Worm (Caenorhabditis elegans) whole organism, L4/young adult: ENCODE results near the gene srbc-77.
"Not testable (repeated sequence)": the region's sequence is repeated elsewhere in the genome, so short reads cannot be mapped to it uniquely, and the experiment has no call there.

Experiments
- W03F9.2 ChIP-seq: fragments of 150-350 bp; optimal IDR thresholded peaks from 2 replicates; lab custom pipeline; 2014; ENCODE audit warnings: missing biosample characterization, missing genetic modification characterization
- dao-5 ChIP-seq: sonication (generic microtip); optimal IDR thresholded peaks from 2 replicates; lab custom pipeline; 2016; ENCODE audit warnings: missing genotype, missing genetic modification characterization, moderate library complexity, missing compliant biosample characterization
- him-1 ChIP-seq: sonication (generic microtip); optimal IDR thresholded peaks from 2 replicates; lab custom pipeline; 2016; ENCODE audit warnings: missing genotype, missing genetic modification reagents, missing genetic modification characterization, missing compliant biosample characterization

The srbc-77 gene

DNA sequence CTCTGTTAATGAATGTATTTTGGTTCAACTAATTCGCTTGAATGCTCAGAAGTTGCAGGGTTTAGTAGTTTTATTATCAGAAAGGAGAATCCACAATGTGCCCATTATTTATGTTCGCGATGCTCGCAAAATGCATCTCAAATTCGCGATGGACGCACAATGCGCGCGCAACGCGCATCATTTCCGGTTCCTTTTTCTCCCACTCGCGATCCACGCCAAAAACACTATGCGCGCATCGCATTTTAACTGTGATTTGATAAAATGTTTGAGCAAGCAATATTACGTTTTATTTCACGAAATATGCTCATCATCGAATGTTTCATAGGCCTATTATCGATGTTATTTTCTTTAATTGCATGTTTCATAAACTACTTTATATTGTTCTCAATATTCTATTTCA is at the start of gene srbc-77:
Gene srbc-77 (plus strand): TSS at position 301 of the 400 bp plus-strand sequence.
- TF ChIP-seq dao-5; W03F9.2 (tag; lab: Kevin White, UChicago); him-1 (tag; lab: Kevin White, UChicago): not testable (repeated sequence)

DNA sequence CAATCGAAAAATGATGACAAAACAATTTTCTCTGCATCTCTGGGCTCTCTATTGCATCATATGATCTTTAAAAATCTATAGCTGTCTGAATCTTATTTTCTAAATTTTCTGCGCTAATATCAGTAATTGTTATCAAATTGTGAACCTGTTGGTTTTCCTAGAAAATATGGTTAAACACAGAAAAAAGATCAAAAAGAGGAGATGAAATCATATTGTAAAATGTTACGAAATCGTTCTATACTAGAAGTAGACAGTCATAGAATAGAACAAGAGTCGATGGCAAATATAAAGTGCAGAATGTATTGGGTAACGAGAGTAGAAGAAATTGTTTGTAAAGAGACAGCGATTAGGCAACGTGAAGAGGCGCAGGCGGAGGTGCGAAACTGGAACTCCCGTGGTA is 49.3 kb upstream of the srbc-77 start:
- TF ChIP-seq dao-5: no peak
- TF ChIP-seq W03F9.2 (tag; lab: Kevin White, UChicago): no peak
- no peak for TF ChIP-seq him-1 (tag; lab: Kevin White, UChicago)

DNA sequence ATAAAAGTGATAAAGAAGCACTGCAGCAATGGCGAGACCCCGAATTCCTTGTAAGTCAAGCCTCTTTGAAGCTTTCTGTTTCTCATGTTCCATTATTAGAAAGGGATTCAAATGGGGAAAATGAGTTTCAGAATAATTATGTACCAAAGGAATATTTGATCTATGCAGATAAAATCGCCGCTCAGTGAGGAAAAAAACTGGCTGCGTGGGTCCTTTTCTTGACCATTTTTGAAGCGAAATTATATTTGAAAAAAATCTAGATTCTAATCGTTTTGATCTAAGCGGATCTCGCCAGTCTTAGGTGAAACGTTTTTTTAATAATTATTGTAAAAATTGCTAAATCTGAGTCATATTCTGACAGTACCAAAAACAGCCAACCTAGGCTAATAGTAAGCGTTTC is 45.3 kb upstream of the srbc-77 start, which contains the start of gene oac-42:
Gene oac-42 (minus strand): TSS at position 101 of the 400 bp plus-strand sequence.
- TF ChIP-seq W03F9.2 (tag; lab: Kevin White, UChicago) (no peak), dao-5 (no peak)

DNA sequence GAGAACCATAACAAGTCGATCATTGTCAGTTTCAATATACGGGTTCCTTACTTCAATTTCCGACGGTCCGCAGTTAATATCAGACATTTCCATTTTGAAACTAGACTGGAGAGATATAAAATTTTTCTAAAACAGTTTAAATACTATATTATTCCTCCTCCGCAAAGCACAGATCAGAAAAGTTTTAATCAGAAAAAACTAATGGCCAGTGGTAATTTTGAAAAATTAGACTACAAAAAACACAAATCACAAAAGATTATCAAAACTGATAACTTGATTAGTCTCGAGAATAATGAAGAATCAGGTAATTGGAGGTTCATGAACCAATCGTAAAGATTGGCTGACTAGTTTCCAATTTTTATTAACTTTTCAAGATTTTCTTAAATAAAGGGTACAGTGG is 44.0 kb upstream of the srbc-77 start, which contains the start of gene T06C12.9:
Gene T06C12.9 (minus strand): TSS at position 101 of the 400 bp plus-strand sequence.
- TF ChIP-seq W03F9.2 (tag; lab: Kevin White, UChicago): no peak
- TF ChIP-seq him-1 (tag; lab: Kevin White, UChicago): no peak
- no peak for TF ChIP-seq dao-5

DNA sequence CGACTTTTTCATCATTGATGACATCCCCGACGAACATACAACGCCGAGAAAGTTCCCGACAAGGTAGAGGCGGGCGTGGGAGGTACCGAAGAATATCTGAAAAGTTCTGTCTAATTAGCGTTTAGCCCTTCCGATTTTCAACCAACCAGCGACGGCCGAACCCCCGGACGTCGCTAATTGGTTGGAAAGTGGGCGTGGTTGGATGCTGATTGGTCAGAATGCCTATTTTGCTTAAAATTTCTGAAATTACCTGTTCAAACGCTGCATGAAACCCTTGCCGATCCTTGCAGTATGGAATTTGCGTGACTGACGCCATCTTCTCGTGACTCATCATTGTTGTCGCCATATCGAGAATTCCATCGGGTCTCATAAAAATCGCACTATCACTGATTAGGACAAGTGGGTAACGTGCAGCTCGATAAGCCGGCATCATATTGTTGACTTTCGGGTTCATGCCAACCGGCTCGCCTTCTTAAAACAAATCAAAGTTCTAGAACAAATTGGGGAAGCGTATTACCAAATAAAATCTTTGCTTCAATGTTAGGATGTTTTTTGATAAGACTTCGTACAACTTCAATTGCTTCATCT is 42.2 kb upstream of the srbc-77 start:
- no peak for TF ChIP-seq him-1 (tag; lab: Kevin White, UChicago)
- TF ChIP-seq W03F9.2 (tag; lab: Kevin White, UChicago): no peak
- TF ChIP-seq dao-5: no peak

DNA sequence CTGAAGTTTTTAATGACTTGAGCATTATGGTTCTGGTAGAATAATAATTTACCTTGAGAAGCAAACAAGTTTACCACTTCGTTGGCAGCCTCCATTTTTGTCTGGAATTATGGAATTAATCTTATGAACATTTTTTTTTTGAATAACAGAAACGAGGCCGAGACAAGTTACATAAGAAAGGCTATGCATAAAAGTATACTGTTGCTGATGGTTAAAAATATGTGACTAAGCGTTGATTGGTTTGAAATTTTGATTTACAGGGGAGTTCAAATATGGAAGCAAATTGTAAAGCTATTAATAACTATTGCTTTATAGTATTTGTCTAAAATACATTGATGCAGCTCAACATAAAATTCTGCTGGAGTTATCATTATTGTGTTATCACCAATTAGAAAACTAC is 41.2 kb upstream of the srbc-77 start, which contains the start of gene cgt-1:
Gene cgt-1 (minus strand): TSS at position 101 of the 400 bp plus-strand sequence.
- no peak for TF ChIP-seq dao-5
- TF ChIP-seq W03F9.2 (tag; lab: Kevin White, UChicago): no peak
- no peak for TF ChIP-seq him-1 (tag; lab: Kevin White, UChicago)

DNA sequence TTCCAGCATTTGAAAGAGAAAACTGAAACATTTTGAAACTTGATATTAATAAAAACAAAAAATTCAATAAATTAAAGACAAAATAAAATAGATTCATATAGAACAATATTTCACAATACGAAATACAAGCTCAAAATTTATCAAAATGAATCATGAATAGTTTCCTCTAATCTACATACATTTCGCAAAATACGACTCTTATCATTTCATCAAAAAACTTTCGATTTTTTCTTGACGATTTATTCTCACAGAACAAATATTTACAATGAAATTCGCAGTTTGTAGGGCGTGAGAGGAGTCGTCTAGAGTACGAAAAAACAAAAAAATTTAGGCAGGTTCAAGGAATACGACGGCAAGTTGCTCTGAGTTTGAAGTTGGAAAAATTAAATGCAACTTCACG is 39.9 kb upstream of the srbc-77 start:
- no peak for TF ChIP-seq dao-5
- TF ChIP-seq W03F9.2 (tag; lab: Kevin White, UChicago): no peak
- no peak for TF ChIP-seq him-1 (tag; lab: Kevin White, UChicago)

DNA sequence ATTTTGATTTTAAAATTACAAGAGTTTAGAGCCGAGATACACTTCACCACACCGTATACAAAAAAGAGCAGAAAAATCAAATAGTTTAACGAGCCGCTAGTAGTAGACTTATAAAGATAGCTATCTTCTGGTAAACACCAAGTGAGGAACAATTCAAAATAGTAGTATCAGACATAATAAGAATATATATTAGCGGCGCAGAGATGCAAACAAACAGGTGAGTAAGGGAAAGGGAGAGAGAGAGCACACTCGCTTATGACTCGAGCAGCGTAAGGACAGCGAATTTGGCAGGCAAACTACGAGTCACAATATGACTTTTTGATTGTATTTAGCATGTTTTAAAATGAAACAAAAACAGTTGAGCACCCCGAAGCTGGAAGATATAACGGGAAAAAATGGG is 38.7 kb upstream of the srbc-77 start:
- no peak for TF ChIP-seq W03F9.2 (tag; lab: Kevin White, UChicago)
- TF ChIP-seq dao-5: no peak
- TF ChIP-seq him-1 (tag; lab: Kevin White, UChicago): no peak

DNA sequence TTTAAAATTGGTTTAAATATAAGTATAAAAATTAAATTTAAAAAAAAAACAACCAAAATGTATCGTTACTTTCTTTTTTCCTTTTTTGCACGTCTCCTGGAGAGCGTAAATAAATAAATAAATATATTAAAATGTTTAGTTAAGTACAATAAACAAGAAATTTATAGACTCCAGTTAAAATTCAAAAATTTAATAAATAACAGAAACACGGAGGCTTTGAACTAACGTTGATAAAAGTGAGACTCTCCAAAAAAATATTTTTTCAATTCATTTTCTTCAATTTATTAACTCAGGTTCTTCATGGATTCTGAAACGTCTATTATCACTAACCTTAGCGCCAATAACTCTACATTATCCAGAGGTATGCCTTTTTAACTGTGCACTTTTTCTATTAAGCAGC is 38.2 kb upstream of the srbc-77 start, which contains the start of gene T06C12.12:
Gene T06C12.12 (plus strand): TSS at position 301 of the 400 bp plus-strand sequence.
- no peak for TF ChIP-seq W03F9.2 (tag; lab: Kevin White, UChicago)
- TF ChIP-seq dao-5: no peak
- TF ChIP-seq him-1 (tag; lab: Kevin White, UChicago): no peak

DNA sequence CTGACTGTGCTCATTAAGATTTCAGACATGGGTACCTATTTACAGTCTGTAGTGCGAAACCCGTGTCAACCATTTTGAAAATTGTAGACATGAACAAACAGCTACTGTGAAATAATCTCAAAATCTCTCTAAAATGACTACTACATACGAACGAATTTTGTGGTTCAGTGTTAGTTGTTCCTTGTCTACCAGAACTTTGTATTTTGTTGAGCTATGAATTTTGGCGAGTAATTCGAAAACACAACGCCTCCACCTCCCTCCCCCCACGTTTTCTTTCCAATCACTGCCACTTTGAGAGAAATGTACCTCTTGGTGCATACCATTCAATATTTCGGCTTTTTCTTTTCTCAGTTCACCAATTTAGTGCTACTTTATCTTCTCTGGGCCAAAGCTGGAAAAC is 37.3 kb upstream of the srbc-77 start, which contains the start of gene T06C12.11:
Gene T06C12.11 (plus strand): TSS at position 301 of the 400 bp plus-strand sequence.
- TF ChIP-seq him-1 (tag; lab: Kevin White, UChicago) (no peak), W03F9.2 (tag; lab: Kevin White, UChicago) (no peak), dao-5 (no peak)

DNA sequence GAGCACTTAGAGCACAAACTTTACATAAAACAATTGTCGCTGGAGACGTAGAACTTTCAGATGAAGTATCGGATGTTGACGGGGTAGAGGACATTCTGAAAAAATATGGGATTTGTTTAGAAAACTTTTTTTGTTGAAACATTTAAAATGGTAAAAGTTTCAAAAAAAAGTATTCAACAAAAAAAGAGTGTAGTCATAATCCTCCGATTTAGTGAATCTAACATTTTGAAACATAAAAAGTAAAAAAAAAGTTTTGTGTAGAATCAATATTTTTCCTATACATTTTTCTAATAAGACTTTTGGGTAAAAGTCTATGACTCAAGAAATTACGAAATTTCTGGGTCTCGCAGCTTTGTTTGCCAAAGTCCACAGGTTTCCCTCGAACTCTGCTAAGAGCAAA is 33.3 kb upstream of the srbc-77 start, which contains the start of gene nhr-213:
Gene nhr-213 (minus strand): TSS at position 101 of the 400 bp plus-strand sequence.
- TF ChIP-seq dao-5: no peak
- TF ChIP-seq him-1 (tag; lab: Kevin White, UChicago): no peak
- TF ChIP-seq W03F9.2 (tag; lab: Kevin White, UChicago): no peak

DNA sequence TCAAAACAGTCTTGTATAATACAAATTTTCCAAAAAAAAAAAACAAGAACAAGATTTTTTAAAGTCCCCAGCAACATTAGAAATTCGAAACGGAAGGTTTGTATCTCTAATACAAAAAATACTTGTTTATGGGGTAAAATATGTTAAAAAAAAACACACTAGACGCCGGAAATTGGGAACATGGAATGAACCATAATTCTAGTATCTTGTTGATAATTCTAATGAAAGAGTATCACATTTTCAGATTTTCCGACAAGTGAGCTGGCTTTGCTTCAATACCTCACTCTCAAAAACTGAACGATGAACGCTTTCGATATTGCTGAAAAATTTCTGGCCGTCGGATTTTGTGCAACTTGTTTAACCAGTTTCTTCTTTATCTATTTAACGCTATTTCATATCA is 32.3 kb upstream of the srbc-77 start, which contains the start of gene str-60:
Gene str-60 (plus strand): TSS at position 301 of the 400 bp plus-strand sequence.
- TF ChIP-seq him-1 (tag; lab: Kevin White, UChicago) (no peak), W03F9.2 (tag; lab: Kevin White, UChicago) (no peak), dao-5 (no peak)

DNA sequence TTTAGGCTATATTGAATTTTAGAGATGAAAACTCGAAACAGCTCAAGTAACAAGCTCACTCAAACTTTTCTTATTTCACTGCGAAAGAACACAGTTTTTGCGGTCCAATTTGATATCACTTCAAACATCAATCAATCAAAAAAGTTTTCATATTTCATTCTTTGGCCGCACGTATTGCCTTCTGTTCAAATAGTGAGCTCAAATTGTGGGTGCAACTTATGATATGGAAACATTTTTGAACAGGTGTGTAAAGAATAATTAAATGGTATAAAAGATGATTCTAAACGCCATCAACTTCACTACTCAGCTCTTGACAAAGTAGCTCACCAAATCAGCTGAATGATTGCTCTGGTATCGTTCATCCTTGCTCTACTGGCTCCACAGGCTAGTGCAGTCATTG is 30.3 kb upstream of the srbc-77 start, which contains the start of gene T06C12.14:
Gene T06C12.14 (plus strand): TSS at position 301 of the 400 bp plus-strand sequence.
- TF ChIP-seq him-1 (tag; lab: Kevin White, UChicago): no peak
- no peak for TF ChIP-seq dao-5
- no peak for TF ChIP-seq W03F9.2 (tag; lab: Kevin White, UChicago)

DNA sequence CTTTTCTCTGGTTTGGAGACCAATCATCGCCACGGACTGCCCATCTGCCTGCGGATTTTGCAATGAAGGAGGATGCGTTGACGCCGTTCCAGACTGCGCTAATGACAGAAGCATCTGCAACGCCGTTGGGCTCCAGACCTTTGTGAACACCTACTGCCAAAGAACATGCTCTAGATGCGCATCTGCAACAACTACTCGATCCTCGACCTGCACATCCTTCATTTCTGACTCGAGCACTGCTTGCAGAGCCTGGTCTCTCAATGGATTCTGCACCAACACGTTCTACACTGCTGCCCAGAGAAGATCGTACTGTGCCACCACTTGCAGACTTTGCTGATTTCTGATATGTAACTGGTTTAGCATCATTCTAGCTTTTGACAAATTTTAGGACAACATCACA is 29.4 kb upstream of the srbc-77 start:
- no peak for TF ChIP-seq W03F9.2 (tag; lab: Kevin White, UChicago)
- TF ChIP-seq him-1 (tag; lab: Kevin White, UChicago): no peak
- TF ChIP-seq dao-5: no peak
